Fruit fly (Drosophila melanogaster) whole organism, embryonic: ENCODE data around the gene CG13676.

Source experiments
- CG10274 ChIP-seq: fragments of 200-800 bp; sonication (Bioruptor generic); optimal IDR thresholded peaks from 3 replicates; lab custom pipeline; 2017; ENCODE audit warnings: missing biosample characterization, mild to moderate bottlenecking, missing genetic modification characterization
- CG11504 ChIP-seq: fragments of 200-800 bp; sonication (Bioruptor generic); optimal IDR thresholded peaks from 3 replicates; lab custom pipeline; 2019; ENCODE audit warnings: missing biosample characterization, mild to moderate bottlenecking, missing genetic modification characterization, moderate library complexity
- CG13424 ChIP-seq: fragments of 200-800 bp; sonication (Bioruptor generic); optimal IDR thresholded peaks from 2 replicates; lab custom pipeline; 2019; ENCODE audit warnings: missing biosample characterization, mild to moderate bottlenecking, missing genetic modification characterization, moderate library complexity
- CG15073 ChIP-seq: fragments of 200-800 bp; sonication (Bioruptor generic); optimal IDR thresholded peaks from 2 replicates; lab custom pipeline; 2016; ENCODE audit warnings: missing biosample characterization, missing genetic modification characterization
- CG30403 ChIP-seq: fragments of 200-800 bp; sonication (Bioruptor generic); optimal IDR thresholded peaks from 3 replicates; lab custom pipeline; 2016; ENCODE audit warnings: missing biosample characterization, missing genetic modification characterization
- CG31365 ChIP-seq: fragments of 200-800 bp; sonication (Bioruptor generic); optimal IDR thresholded peaks from 2 replicates; lab custom pipeline; 2018; ENCODE audit warnings: missing biosample characterization, mild to moderate bottlenecking, missing genetic modification characterization
- CG32532 ChIP-seq: fragments of 200-800 bp; sonication (Bioruptor generic); IDR thresholded peaks from 2 replicates; pipeline ENCODE4 v1.3.6; 2022; ENCODE audit warnings: missing biosample characterization, missing genetic modification characterization
- CG34422 ChIP-seq: fragments of 200-800 bp; sonication (Bioruptor generic); IDR thresholded peaks from 3 replicates; pipeline ENCODE4 v1.3.6; 2022; ENCODE audit warnings: missing biosample characterization, missing genetic modification characterization
- CG6175 ChIP-seq: fragments of 200-800 bp; sonication (Bioruptor generic); IDR thresholded peaks from 3 replicates; pipeline ENCODE4 v1.3.6; 2022; ENCODE audit warnings: missing biosample characterization, missing genetic modification characterization
- CG6854 ChIP-seq: fragments of 200-800 bp; sonication (Bioruptor generic); optimal IDR thresholded peaks from 3 replicates; lab custom pipeline; 2017; ENCODE audit warnings: missing biosample characterization, mild to moderate bottlenecking, missing genetic modification characterization
- CG7372 ChIP-seq: fragments of 200-800 bp; sonication (Bioruptor generic); IDR thresholded peaks from 2 replicates; pipeline ENCODE4 v1.3.6; 2022; ENCODE audit warnings: missing biosample characterization, missing genetic modification characterization
- CG7556 ChIP-seq: fragments of 200-800 bp; sonication (Bioruptor generic); optimal IDR thresholded peaks from 2 replicates; lab custom pipeline; 2017; ENCODE audit warnings: missing biosample characterization, mild to moderate bottlenecking, missing genetic modification characterization
- CG7786 ChIP-seq: fragments of 200-800 bp; sonication (Bioruptor generic); optimal IDR thresholded peaks from 2 replicates; lab custom pipeline; 2016; ENCODE audit warnings: missing biosample characterization, missing genetic modification characterization
- CG8089 ChIP-seq: fragments of 200-800 bp; sonication (Bioruptor generic); optimal IDR thresholded peaks from 3 replicates; lab custom pipeline; 2016; ENCODE audit warnings: missing biosample characterization, missing genetic modification characterization
- CG8944 ChIP-seq: fragments of 200-800 bp; sonication (Bioruptor generic); optimal IDR thresholded peaks from 3 replicates; lab custom pipeline; 2016; ENCODE audit warnings: missing biosample characterization, missing genetic modification characterization
- CG9876 ChIP-seq: fragments of 200-800 bp; sonication (Bioruptor generic); optimal IDR thresholded peaks from 2 replicates; lab custom pipeline; 2016; ENCODE audit warnings: missing biosample characterization, missing genetic modification characterization
- CkIIα-i1 ChIP-seq: fragments of 200-800 bp; sonication (Bioruptor generic); IDR thresholded peaks from 2 replicates; pipeline ENCODE4 v1.3.6; 2022; ENCODE audit warnings: missing biosample characterization, missing genetic modification characterization
- Dad ChIP-seq: fragments of 200-800 bp; sonication (Bioruptor generic); optimal IDR thresholded peaks from 3 replicates; lab custom pipeline; 2016; ENCODE audit warnings: missing biosample characterization, missing genetic modification characterization
- Doc2 ChIP-seq: fragments of 200-800 bp; sonication (Bioruptor generic); IDR thresholded peaks from 2 replicates; pipeline ENCODE4 v1.3.6; 2022; ENCODE audit warnings: missing biosample characterization, missing genetic modification characterization
- Max ChIP-seq: fragments of 200-800 bp; sonication (Bioruptor generic); optimal IDR thresholded peaks from 2 replicates; lab custom pipeline; 2016; ENCODE audit warnings: missing biosample characterization, mild to moderate bottlenecking, missing genetic modification characterization
- Mes4 ChIP-seq: fragments of 200-800 bp; sonication (Bioruptor generic); optimal IDR thresholded peaks from 2 replicates; lab custom pipeline; 2016; ENCODE audit warnings: missing biosample characterization, missing genetic modification characterization
- Rx ChIP-seq: fragments of 200-800 bp; sonication (Bioruptor generic); IDR thresholded peaks from 2 replicates; pipeline ENCODE4 v1.3.6; 2022; ENCODE audit warnings: missing biosample characterization, missing genetic modification characterization
- Trl ChIP-seq, 3 experiments: fragments of >200 bp in 2 of 3; fragments of 200-800 bp in 1 of 3; sonication (Bioruptor generic) in 1 of 3; optimal IDR thresholded peaks; 2 replicates in 1 of 3; 3 replicates in 2 of 3; lab custom pipeline; 2016 to 2017; ENCODE audit warnings: missing biosample characterization in 1 of 3, missing genetic modification characterization in 1 of 3
- al ChIP-seq: fragments of 200-800 bp; sonication (Bioruptor generic); IDR thresholded peaks from 2 replicates; pipeline ENCODE4 v1.3.6; 2022; ENCODE audit warnings: missing biosample characterization, missing genetic modification characterization
- aop ChIP-seq: fragments of 200-800 bp; sonication (Bioruptor generic); IDR thresholded peaks from 2 replicates; pipeline ENCODE4 v1.3.6; 2022; ENCODE audit warnings: missing biosample characterization, missing genetic modification characterization
- bcd ChIP-seq: fragments of 200-800 bp; sonication (Bioruptor generic); optimal IDR thresholded peaks from 2 replicates; lab custom pipeline; 2017; ENCODE audit warnings: missing biosample characterization, mild to moderate bottlenecking, missing genetic modification characterization
- bsh ChIP-seq, 2 experiments: fragments of 200-800 bp; sonication (Bioruptor generic); optimal IDR thresholded peaks; 2 replicates each; lab custom pipeline; 2017 to 2018; ENCODE audit warnings: mild to moderate bottlenecking in 2 of 2, missing biosample characterization in 2 of 2, missing genetic modification characterization in 2 of 2, moderate library complexity in 1 of 2
- cas ChIP-seq: fragments of 200-800 bp; sonication (Bioruptor generic); IDR thresholded peaks from 2 replicates; pipeline ENCODE4 v1.3.6; 2022; ENCODE audit warnings: missing biosample characterization, missing genetic modification characterization
- cg ChIP-seq: fragments of 200-800 bp; sonication (Bioruptor generic); optimal IDR thresholded peaks from 3 replicates; lab custom pipeline; 2019; ENCODE audit warnings: missing biosample characterization, mild to moderate bottlenecking, missing genetic modification characterization, moderate library complexity
- crc ChIP-seq: fragments of 200-800 bp; sonication (Bioruptor generic); optimal IDR thresholded peaks from 2 replicates; lab custom pipeline; 2016; ENCODE audit warnings: missing biosample characterization, missing genetic modification characterization
- dimm ChIP-seq: fragments of 200-800 bp; sonication (Bioruptor generic); IDR thresholded peaks from 2 replicates; pipeline ENCODE4 v1.3.6; 2022; ENCODE audit warnings: missing biosample characterization, missing genetic modification characterization
- eve ChIP-seq, 2 experiments: fragments of >200 bp; optimal IDR thresholded peaks; 2 replicates each; lab custom pipeline; 2017; ENCODE audit warnings: missing biosample characterization in 2 of 2, missing genetic modification characterization in 2 of 2
- gcm2 ChIP-seq: fragments of 200-800 bp; sonication (Bioruptor generic); optimal IDR thresholded peaks from 2 replicates; lab custom pipeline; 2016; ENCODE audit warnings: missing biosample characterization, missing genetic modification characterization
- gem ChIP-seq: fragments of 200-800 bp; sonication (Bioruptor generic); optimal IDR thresholded peaks from 2 replicates; lab custom pipeline; 2019; ENCODE audit warnings: missing biosample characterization, mild to moderate bottlenecking, missing genetic modification characterization, moderate library complexity
- gfzf ChIP-seq: fragments of 200-800 bp; sonication (Bioruptor generic); optimal IDR thresholded peaks from 2 replicates; lab custom pipeline; 2016; ENCODE audit warnings: missing biosample characterization, mild to moderate bottlenecking, missing genetic modification characterization, moderate library complexity
- hbn ChIP-seq: fragments of 200-800 bp; sonication (Bioruptor generic); IDR thresholded peaks from 2 replicates; pipeline ENCODE4 v1.3.6; 2022; ENCODE audit warnings: missing biosample characterization, missing genetic modification characterization; ENCODE audit not compliant: partially characterized antibody
- ind ChIP-seq: fragments of 200-800 bp; sonication (Bioruptor generic); optimal IDR thresholded peaks from 3 replicates; lab custom pipeline; 2016; ENCODE audit warnings: missing biosample characterization, missing genetic modification characterization
- lab ChIP-seq: fragments of 200-800 bp; sonication (Bioruptor generic); optimal IDR thresholded peaks from 3 replicates; lab custom pipeline; 2017; ENCODE audit warnings: missing biosample characterization, missing genetic modification characterization, mild to moderate bottlenecking, moderate library complexity, missing genetic modification reagents
- lov ChIP-seq, 2 experiments: fragments of 200-800 bp in 1 of 2; fragments of >200 bp in 1 of 2; sonication (Bioruptor generic) in 1 of 2; IDR thresholded peaks in 1 of 2; optimal IDR thresholded peaks in 1 of 2; 2 replicates in 1 of 2; 3 replicates in 1 of 2; pipeline versions ENCODE4 v1.3.6 to Lab custom; 2017 to 2022; ENCODE audit warnings: missing biosample characterization in 1 of 2, missing genetic modification characterization in 1 of 2
- mam ChIP-seq: fragments of 200-800 bp; sonication (Bioruptor generic); optimal IDR thresholded peaks from 3 replicates; lab custom pipeline; 2016; ENCODE audit warnings: missing biosample characterization, missing genetic modification characterization
- nau ChIP-seq: fragments of 200-800 bp; sonication (Bioruptor generic); optimal IDR thresholded peaks from 3 replicates; lab custom pipeline; 2017; ENCODE audit warnings: missing biosample characterization, mild to moderate bottlenecking, missing genetic modification characterization, missing genetic modification reagents
- otp ChIP-seq: fragments of 200-800 bp; sonication (Bioruptor generic); IDR thresholded peaks from 3 replicates; pipeline ENCODE4, ENCODE4 v1.3.6; 2022; ENCODE audit warnings: missing biosample characterization, missing genetic modification characterization
- pum ChIP-seq: fragments of 200-800 bp; sonication (Bioruptor generic); optimal IDR thresholded peaks from 2 replicates; lab custom pipeline; 2016; ENCODE audit warnings: missing biosample characterization, missing genetic modification characterization
- row ChIP-seq: fragments of 200-800 bp; sonication (Bioruptor generic); IDR thresholded peaks from 3 replicates; pipeline ENCODE4 v1.3.6; 2022; ENCODE audit warnings: missing biosample characterization, missing genetic modification characterization
- run ChIP-seq: fragments of 200-800 bp; sonication (Bioruptor generic); optimal IDR thresholded peaks from 3 replicates; lab custom pipeline; 2018; ENCODE audit warnings: missing biosample characterization, mild to moderate bottlenecking, missing genetic modification characterization
- sc ChIP-seq, 3 experiments: fragments of >200 bp in 2 of 3; fragments of 200-800 bp in 1 of 3; sonication (Bioruptor generic) in 1 of 3; optimal IDR thresholded peaks; 2 replicates in 2 of 3; 3 replicates in 1 of 3; lab custom pipeline; 2017; ENCODE audit warnings: mild to moderate bottlenecking in 1 of 3, missing biosample characterization in 1 of 3, missing genetic modification characterization in 1 of 3, missing genetic modification reagents in 1 of 3
- sim ChIP-seq: fragments of 200-800 bp; sonication (Bioruptor generic); IDR thresholded peaks from 2 replicates; pipeline ENCODE4 v1.3.6; 2022; ENCODE audit warnings: missing biosample characterization, missing genetic modification characterization
- slp2 ChIP-seq: fragments of 200-800 bp; sonication (Bioruptor generic); optimal IDR thresholded peaks from 2 replicates; lab custom pipeline; 2016; ENCODE audit warnings: missing biosample characterization, missing genetic modification characterization

Gene CG13676

dm6 chr3L:8186627-8187396, 35.2 kb upstream of the CG13676 start, which contains the start of the genes ERR and Atg18a (continued):
- TF ChIP-seq eve (GFP tag; optimal IDR thresholded peaks at IDR 0.05; lab: Kevin White, UChicago) = no peak
- peak; percentile 28 for TF ChIP-seq CG10274 (GFP tag; lab: Kevin White, UChicago)
- peak; percentile 88 for TF ChIP-seq bcd
- TF ChIP-seq sc (optimal IDR thresholded peaks at IDR 0.05; lab: Kevin White, UChicago) = no peak
- peak; percentile 56 for TF ChIP-seq sc (GFP tag; optimal IDR thresholded peaks at IDR 0.05; lab: Kevin White, UChicago)
- no peak for TF ChIP-seq nau (GFP tag; lab: Kevin White, UChicago)
- TF ChIP-seq CG9876 (GFP tag; lab: Kevin White, UChicago) = peak; percentile 80
- TF ChIP-seq aop = no peak
- TF ChIP-seq Trl (optimal IDR thresholded peaks at IDR 0.05; lab: Kevin White, UChicago) = peak in 1 of 2 experiments; percentile 49
- peak; percentile 84 for TF ChIP-seq Trl (GFP tag; optimal IDR thresholded peaks at IDR 0.05; lab: Kevin White, UChicago)
- no peak for TF ChIP-seq Mes4 (GFP tag; lab: Kevin White, UChicago)
- peak; percentile 54; the same call in 1 of the 2 replicates for TF ChIP-seq dimm (GFP tag; lab: Robert Waterston, UW)
- peak; percentile 75 for TF ChIP-seq CG7556
- peak; percentile 76 for TF ChIP-seq CG8089 (GFP tag; lab: Kevin White, UChicago)
- TF ChIP-seq Dad (GFP tag; lab: Kevin White, UChicago) = peak; percentile 82
- peak; percentile 82 for TF ChIP-seq Rx (GFP tag; lab: Robert Waterston, UW)
- TF ChIP-seq pum = peak; percentile 83
- TF ChIP-seq otp (GFP tag; lab: Robert Waterston, UW) = 0 out of 3 replicates have a peak, but pooled peaks have one; percentile 50
- peak in 1 of 2 experiments; percentile 73 for TF ChIP-seq bsh (GFP tag; optimal IDR thresholded peaks at IDR 0.05; lab: Kevin White, UChicago)
- peak; percentile 83 for TF ChIP-seq CG7786 (GFP tag; lab: Kevin White, UChicago)
- peak; percentile 76; the same call in 2 of the 3 replicates for TF ChIP-seq CG6175 (GFP tag; lab: Robert Waterston, UW)
- peak; percentile 89 for TF ChIP-seq CG34422 (GFP tag; lab: Robert Waterston, UW)
- no peak for TF ChIP-seq sim (GFP tag; lab: Robert Waterston, UW)
- TF ChIP-seq lab = peak; percentile 83
- peak; percentile 76 for TF ChIP-seq slp2 (GFP tag; lab: Kevin White, UChicago)
- TF ChIP-seq gfzf (GFP tag; lab: Kevin White, UChicago) = peak; percentile 11
- TF ChIP-seq cas = peak; percentile 83
- TF ChIP-seq Max = peak; percentile 81
- no peak for TF ChIP-seq CG15073 (GFP tag; lab: Kevin White, UChicago)
- peak; percentile 91 for TF ChIP-seq al (GFP tag; lab: Robert Waterston, UW)
- TF ChIP-seq CG30403 = peak; percentile 93
- peak; percentile 89 for TF ChIP-seq gem (tag; lab: Kevin White, UChicago)
- no peak for TF ChIP-seq CG11504
- peak; percentile 0 for TF ChIP-seq CG31365 (tag; lab: Kevin White, UChicago)
- peak; percentile 89 for TF ChIP-seq CG7372 (GFP tag; lab: Robert Waterston, UW)
- TF ChIP-seq CG8944 (GFP tag; lab: Kevin White, UChicago) = peak; percentile 72
- peak; percentile 94 for TF ChIP-seq mam (GFP tag; lab: Kevin White, UChicago)
- no peak for TF ChIP-seq CkIIα-i1
- peak; percentile 42 for TF ChIP-seq gcm2 (GFP tag; lab: Kevin White, UChicago)
- peak; percentile 36 for TF ChIP-seq crc (GFP tag; lab: Kevin White, UChicago)
- TF ChIP-seq CG13424 (tag; lab: Kevin White, UChicago) = peak; percentile 89
- no peak for TF ChIP-seq run (tag; lab: Kevin White, UChicago)
- TF ChIP-seq CG6854 = no peak
- peak; percentile 77; the same call in 1 of the 2 replicates for TF ChIP-seq Doc2 (GFP tag; lab: Robert Waterston, UW)
- peak; percentile 90 for TF ChIP-seq CG32532 (GFP tag; lab: Robert Waterston, UW)
- peak; percentile 50; the same call in 1 of the 2 replicates for TF ChIP-seq hbn (GFP tag; lab: Robert Waterston, UW)
- no peak for TF ChIP-seq lov (optimal IDR thresholded peaks at IDR 0.05; lab: Kevin White, UChicago)
- TF ChIP-seq lov (GFP tag; IDR thresholded peaks at IDR 0.05; lab: Robert Waterston, UW) = no peak
- peak; percentile 98 for TF ChIP-seq cg (GFP tag; lab: Kevin White, UChicago)
- peak; percentile 98 for TF ChIP-seq row (GFP tag; lab: Robert Waterston, UW)
- TF ChIP-seq ind (GFP tag; lab: Kevin White, UChicago) = peak; percentile 91
